Worm (Caenorhabditis elegans) whole organism, young adult: Measurements from ENCODE around the gene F15E6.10.

Source experiments
- B0261.1 ChIP-seq: sonication (generic microtip); optimal IDR thresholded peaks from 2 replicates; lab custom pipeline; 2016; ENCODE audit warnings: mild to moderate bottlenecking, missing genetic modification characterization, moderate library complexity, missing compliant biosample characterization
- B0336.3 ChIP-seq: fragments of 200-800 bp; sonication (Bioruptor generic); IDR thresholded peaks from 2 replicates; pipeline ENCODE4 v1.3.6; 2022; ENCODE audit warnings: missing genetic modification characterization, missing compliant biosample characterization
- F22D6.2 ChIP-seq: sonication (generic microtip); optimal IDR thresholded peaks from 2 replicates; lab custom pipeline; 2016; ENCODE audit warnings: mild to moderate bottlenecking, missing genetic modification characterization, missing compliant biosample characterization
- F33H1.4 ChIP-seq: fragments of 200-800 bp; sonication (Bioruptor generic); IDR thresholded peaks from 2 replicates; pipeline ENCODE4 v1.3.6; 2022; ENCODE audit warnings: missing genetic modification reagents, missing genetic modification characterization, missing compliant biosample characterization
- F39B2.1 ChIP-seq: fragments of 200-800 bp; sonication (Bioruptor generic); IDR thresholded peaks from 2 replicates; pipeline ENCODE4 v1.3.6; 2022; ENCODE audit warnings: missing genetic modification reagents, missing genetic modification characterization, missing compliant biosample characterization
- F49E8.2 ChIP-seq: sonication (generic microtip); optimal IDR thresholded peaks from 3 replicates; lab custom pipeline; 2017; ENCODE audit warnings: missing genetic modification characterization, mild to moderate bottlenecking, missing compliant biosample characterization, antibody characterized with exemption, moderate library complexity; ENCODE audit not compliant: insufficient read depth
- F57C9.4 ChIP-seq: sonication (generic microtip); optimal IDR thresholded peaks from 2 replicates; lab custom pipeline; 2017; ENCODE audit warnings: mild to moderate bottlenecking, missing genetic modification characterization, missing compliant biosample characterization
- Y53F4B.3 ChIP-seq: fragments of 200-800 bp; sonication (Bioruptor generic); IDR thresholded peaks from 2 replicates; pipeline ENCODE4 v1.3.6; 2022; ENCODE audit warnings: missing genetic modification reagents, missing genetic modification characterization, missing compliant biosample characterization
- Y53G8AR.9 ChIP-seq: fragments of 200-800 bp; sonication (Bioruptor generic); conservative IDR thresholded peaks from 2 replicates; pipeline ENCODE4 v1.3.6; 2022; ENCODE audit warnings: missing genetic modification reagents, missing genetic modification characterization, missing compliant biosample characterization
- Y56A3A.18 ChIP-seq: fragments of 200-800 bp; sonication (Bioruptor generic); IDR thresholded peaks from 2 replicates; pipeline ENCODE4 v1.3.6; 2022; ENCODE audit warnings: missing genetic modification reagents, missing genetic modification characterization, missing compliant biosample characterization
- Y95B8A.8 ChIP-seq: fragments of 200-800 bp; sonication (Bioruptor generic); IDR thresholded peaks from 2 replicates; pipeline ENCODE4 v1.3.6; 2022; ENCODE audit warnings: missing genetic modification reagents, missing genetic modification characterization, missing compliant biosample characterization
- akir-1 ChIP-seq: fragments of 200-800 bp; sonication (Bioruptor generic); optimal IDR thresholded peaks from 2 replicates; lab custom pipeline; 2018; ENCODE audit warnings: mild to moderate bottlenecking, missing genetic modification characterization, moderate library complexity, missing compliant biosample characterization
- athp-1 ChIP-seq: sonication (generic microtip); optimal IDR thresholded peaks from 2 replicates; lab custom pipeline; 2017; ENCODE audit warnings: mild to moderate bottlenecking, missing genetic modification characterization, missing compliant biosample characterization
- attf-3 ChIP-seq: fragments of 200-800 bp; sonication (Bioruptor generic); conservative IDR thresholded peaks from 2 replicates; pipeline ENCODE4 v1.3.6; 2022; ENCODE audit warnings: missing genetic modification reagents, missing genetic modification characterization, missing compliant biosample characterization
- attf-6 ChIP-seq: fragments of 200-800 bp; sonication (Bioruptor generic); IDR thresholded peaks from 2 replicates; pipeline ENCODE4 v1.3.6; 2022; ENCODE audit warnings: missing genetic modification reagents, missing genetic modification characterization, missing compliant biosample characterization
- bed-2 ChIP-seq: fragments of 200-800 bp; sonication (Bioruptor generic); IDR thresholded peaks from 2 replicates; pipeline ENCODE4 v1.3.6; 2022; ENCODE audit warnings: missing genetic modification reagents, missing genetic modification characterization, missing compliant biosample characterization
- ceh-27 ChIP-seq: fragments of 200-800 bp; sonication (Bioruptor generic); optimal IDR thresholded peaks from 2 replicates; lab custom pipeline; 2018; ENCODE audit warnings: mild to moderate bottlenecking, missing genetic modification characterization, moderate library complexity, missing compliant biosample characterization
- ceh-91 ChIP-seq: fragments of 200-800 bp; sonication (Bioruptor generic); IDR thresholded peaks from 2 replicates; pipeline ENCODE4 v1.3.6; 2022; ENCODE audit warnings: missing genetic modification reagents, missing genetic modification characterization, missing compliant biosample characterization
- egrh-3 ChIP-seq: fragments of 200-800 bp; sonication (Bioruptor generic); IDR thresholded peaks from 2 replicates; pipeline ENCODE4 v1.3.6; 2022; ENCODE audit warnings: missing genetic modification reagents, missing genetic modification characterization, missing compliant biosample characterization
- hsf-1 ChIP-seq: fragments of 200-800 bp; sonication (Bioruptor generic); IDR thresholded peaks from 2 replicates; pipeline ENCODE4 v1.3.6; 2022; ENCODE audit warnings: missing genetic modification reagents, missing genetic modification characterization, missing compliant biosample characterization
- lin-26 ChIP-seq: fragments of 200-800 bp; sonication (Bioruptor generic); IDR thresholded peaks from 2 replicates; pipeline ENCODE4 v1.3.6; 2022; ENCODE audit warnings: missing genetic modification reagents, missing genetic modification characterization, missing compliant biosample characterization
- lin-54 ChIP-seq: fragments of 200-800 bp; sonication (Bioruptor generic); optimal IDR thresholded peaks from 2 replicates; lab custom pipeline; 2018; ENCODE audit warnings: mild to moderate bottlenecking, missing genetic modification characterization, missing compliant biosample characterization
- lsl-1 ChIP-seq: fragments of 200-800 bp; sonication (Bioruptor generic); optimal IDR thresholded peaks from 2 replicates; lab custom pipeline; 2018; ENCODE audit warnings: mild to moderate bottlenecking, missing genetic modification characterization, moderate library complexity, missing compliant biosample characterization
- madf-6 ChIP-seq: fragments of 200-800 bp; sonication (Bioruptor generic); IDR thresholded peaks from 2 replicates; pipeline ENCODE4 v1.3.6; 2022; ENCODE audit warnings: missing genetic modification reagents, missing genetic modification characterization, missing compliant biosample characterization
- nfya-1 ChIP-seq: sonication (generic microtip); optimal IDR thresholded peaks from 2 replicates; lab custom pipeline; 2017; ENCODE audit warnings: antibody characterized with exemption, missing compliant biosample characterization, missing genetic modification characterization, borderline replicate concordance; ENCODE audit not compliant: insufficient read depth
- nfya-2 ChIP-seq: fragments of 200-800 bp; sonication (Bioruptor generic); IDR thresholded peaks from 2 replicates; pipeline ENCODE4 v1.3.6; 2022; ENCODE audit warnings: missing genetic modification reagents, missing genetic modification characterization, missing compliant biosample characterization
- nfyb-1 ChIP-seq: fragments of 200-800 bp; sonication (Bioruptor generic); IDR thresholded peaks from 2 replicates; pipeline ENCODE4 v1.3.6; 2022; ENCODE audit warnings: missing genetic modification reagents, missing genetic modification characterization, missing compliant biosample characterization
- pbrm-1 ChIP-seq: fragments of 200-800 bp; sonication (Bioruptor generic); IDR thresholded peaks from 2 replicates; pipeline ENCODE4 v1.3.6; 2022; ENCODE audit warnings: missing genetic modification reagents, missing genetic modification characterization, missing compliant biosample characterization
- repo-1 ChIP-seq: sonication (generic microtip); optimal IDR thresholded peaks from 2 replicates; lab custom pipeline; 2017; ENCODE audit warnings: mild to moderate bottlenecking, missing genetic modification characterization, missing compliant biosample characterization
- snpc-1.1 ChIP-seq: sonication (generic microtip); optimal IDR thresholded peaks from 2 replicates; lab custom pipeline; 2017; ENCODE audit warnings: missing genetic modification characterization, mild to moderate bottlenecking, missing compliant biosample characterization, antibody characterized with exemption, moderate library complexity, missing genotype, missing genetic modification reagents; ENCODE audit not compliant: insufficient read depth
- snpc-1.3 ChIP-seq: sonication (generic microtip); optimal IDR thresholded peaks from 2 replicates; lab custom pipeline; 2017; ENCODE audit warnings: missing genetic modification characterization, mild to moderate bottlenecking, missing compliant biosample characterization, antibody characterized with exemption, moderate library complexity, missing genotype, missing genetic modification reagents; ENCODE audit not compliant: insufficient read depth
- snpc-3.4 ChIP-seq: sonication (generic microtip); optimal IDR thresholded peaks from 2 replicates; lab custom pipeline; 2017; ENCODE audit warnings: missing genetic modification characterization, mild to moderate bottlenecking, missing compliant biosample characterization, antibody characterized with exemption, moderate library complexity, missing genotype, missing genetic modification reagents
- tbx-9 ChIP-seq: sonication (generic microtip); optimal IDR thresholded peaks from 2 replicates; lab custom pipeline; 2016; ENCODE audit warnings: borderline replicate concordance, missing genetic modification characterization, inconsistent platforms, missing compliant biosample characterization
- tlf-1 ChIP-seq: fragments of 200-800 bp; sonication (Bioruptor generic); optimal IDR thresholded peaks from 2 replicates; lab custom pipeline; 2018; ENCODE audit warnings: mild to moderate bottlenecking, missing genetic modification characterization, missing compliant biosample characterization
- unc-62 ChIP-seq: fragments of 150-350 bp; optimal IDR thresholded peaks from 2 replicates; lab custom pipeline; 2014; ENCODE audit warnings: missing biosample characterization, missing genetic modification reagents, missing genetic modification characterization
- xnd-1 ChIP-seq: sonication (generic microtip); optimal IDR thresholded peaks from 2 replicates; lab custom pipeline; 2016; ENCODE audit warnings: missing genotype, missing genetic modification reagents, missing genetic modification characterization, missing compliant biosample characterization
- zfh-2 ChIP-seq: fragments of 200-800 bp; sonication (Bioruptor generic); conservative IDR thresholded peaks from 2 replicates; pipeline ENCODE4 v1.3.6; 2022; ENCODE audit warnings: missing genetic modification reagents, missing genetic modification characterization, missing compliant biosample characterization
- ztf-22 ChIP-seq: fragments of 200-800 bp; sonication (Bioruptor generic); optimal IDR thresholded peaks from 2 replicates; lab custom pipeline; 2018; ENCODE audit warnings: mild to moderate bottlenecking, missing genetic modification characterization, moderate library complexity, missing compliant biosample characterization
- ztf-28 ChIP-seq: fragments of 200-800 bp; sonication (Bioruptor generic); IDR thresholded peaks from 2 replicates; pipeline ENCODE4 v1.3.6; 2022; ENCODE audit warnings: missing genetic modification reagents, missing genetic modification characterization, missing compliant biosample characterization

F15E6.10 gene

DNA sequence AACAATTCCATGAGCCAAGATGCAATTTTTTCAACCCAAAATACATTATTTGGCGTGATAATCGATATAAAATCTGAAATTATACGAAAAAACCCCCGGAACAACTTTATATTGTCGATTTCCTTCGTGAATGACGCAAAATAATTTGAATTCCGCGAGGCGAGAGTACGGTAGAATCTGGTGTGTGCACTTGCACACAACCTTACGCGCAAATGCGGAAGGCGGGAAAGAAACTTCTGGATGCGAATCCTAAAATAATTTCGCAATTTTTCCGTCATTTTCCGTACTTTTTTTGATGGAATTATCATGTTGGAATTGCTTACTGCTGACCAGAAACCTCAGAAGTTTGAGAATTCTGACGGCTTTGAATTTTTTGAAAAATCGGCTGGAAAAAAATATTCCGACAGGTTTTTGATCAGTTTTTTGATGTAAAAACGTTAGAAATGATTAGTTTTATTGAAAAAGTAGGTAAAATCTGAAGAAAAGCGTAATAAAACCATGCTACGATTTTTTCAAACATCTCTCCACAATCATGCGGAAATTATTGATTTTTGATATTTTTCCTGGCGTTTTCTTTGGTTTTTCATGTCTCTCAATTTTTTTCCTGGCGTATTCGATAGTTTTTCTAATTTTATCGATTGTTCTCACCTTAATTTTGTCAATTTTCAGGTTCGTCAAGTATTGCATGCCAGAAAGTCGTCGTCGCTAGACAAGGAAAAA, 14.7 kb downstream of the F15E6.10 start, which contains the start of gene set-9 (continued):
- TF ChIP-seq hsf-1, result peak; percentile 92
- no peak for TF ChIP-seq ceh-91
- TF ChIP-seq Y53G8AR.9 (GFP tag; lab: Robert Waterston, UW), result no peak
- peak; percentile 60 for TF ChIP-seq F49E8.2 (tag; lab: Kevin White, UChicago)
- TF ChIP-seq akir-1, result no peak
- no peak for TF ChIP-seq nfyb-1
- no peak for TF ChIP-seq Y56A3A.18 (GFP tag; lab: Robert Waterston, UW)
- TF ChIP-seq pbrm-1 (GFP tag; lab: Robert Waterston, UW), result 0 out of 2 replicates have a peak, but pooled peaks have one; percentile 13
- TF ChIP-seq unc-62 (GFP tag; lab: Kevin White, UChicago), result no peak
- no peak for TF ChIP-seq nfya-1 (tag; lab: Kevin White, UChicago)
- no peak for TF ChIP-seq tlf-1
- TF ChIP-seq tbx-9 (tag; lab: Kevin White, UChicago), result no peak
- no peak for TF ChIP-seq F22D6.2 (tag; lab: Kevin White, UChicago)
- no peak for TF ChIP-seq repo-1 (tag; lab: Kevin White, UChicago)
- no peak for TF ChIP-seq zfh-2 (GFP tag; lab: Robert Waterston, UW)

DNA sequence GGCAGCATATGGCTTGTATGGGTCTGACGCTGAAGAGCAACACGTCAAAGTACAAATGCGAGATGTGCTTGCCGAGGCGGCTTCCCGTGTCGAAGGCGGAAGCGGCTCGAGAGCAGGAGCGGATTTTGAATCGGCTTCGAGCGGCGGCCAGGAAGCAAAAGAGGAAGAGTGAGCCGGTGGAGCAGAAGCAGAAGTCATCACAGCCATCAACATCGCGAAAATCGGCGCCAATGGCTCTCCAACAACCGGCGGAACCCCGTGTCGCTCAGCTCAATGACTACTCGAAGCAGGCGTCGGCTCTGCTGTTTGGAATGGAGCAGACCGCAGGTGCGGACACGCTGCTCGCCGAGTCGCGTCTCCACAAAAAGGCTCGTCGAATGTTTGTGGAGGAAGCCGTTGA, 19.7 kb downstream of the F15E6.10 start:
- peak; percentile 77 for TF ChIP-seq egrh-3

DNA sequence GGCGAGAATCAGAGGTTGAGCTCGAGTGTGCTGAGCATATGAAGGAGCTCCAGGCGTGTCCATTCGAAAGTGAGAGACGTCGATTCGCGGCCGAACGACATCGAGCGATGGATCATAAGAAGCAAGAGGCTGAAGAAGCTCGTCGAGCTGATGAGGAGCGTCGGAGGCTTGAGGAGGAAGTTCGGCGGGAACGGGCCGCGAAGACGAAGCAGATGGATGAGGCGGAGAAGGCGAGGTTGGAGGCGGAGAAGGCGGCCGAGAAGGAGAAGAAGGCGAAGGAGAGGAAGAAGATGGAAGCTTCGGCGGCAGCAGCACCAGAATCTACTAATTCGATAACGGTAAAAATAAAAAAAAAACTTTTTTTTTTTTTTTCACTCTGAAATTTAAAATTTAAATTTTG, 20.5 kb downstream of the F15E6.10 start:
- peak; percentile 84 for TF ChIP-seq egrh-3
- TF ChIP-seq zfh-2 (GFP tag; lab: Robert Waterston, UW), result 0 out of 2 replicates have a peak, but pooled peaks have one; percentile 22
- 0 out of 2 replicates have a peak, but pooled peaks have one; percentile 11 for TF ChIP-seq attf-6 (GFP tag; lab: Robert Waterston, UW)

DNA sequence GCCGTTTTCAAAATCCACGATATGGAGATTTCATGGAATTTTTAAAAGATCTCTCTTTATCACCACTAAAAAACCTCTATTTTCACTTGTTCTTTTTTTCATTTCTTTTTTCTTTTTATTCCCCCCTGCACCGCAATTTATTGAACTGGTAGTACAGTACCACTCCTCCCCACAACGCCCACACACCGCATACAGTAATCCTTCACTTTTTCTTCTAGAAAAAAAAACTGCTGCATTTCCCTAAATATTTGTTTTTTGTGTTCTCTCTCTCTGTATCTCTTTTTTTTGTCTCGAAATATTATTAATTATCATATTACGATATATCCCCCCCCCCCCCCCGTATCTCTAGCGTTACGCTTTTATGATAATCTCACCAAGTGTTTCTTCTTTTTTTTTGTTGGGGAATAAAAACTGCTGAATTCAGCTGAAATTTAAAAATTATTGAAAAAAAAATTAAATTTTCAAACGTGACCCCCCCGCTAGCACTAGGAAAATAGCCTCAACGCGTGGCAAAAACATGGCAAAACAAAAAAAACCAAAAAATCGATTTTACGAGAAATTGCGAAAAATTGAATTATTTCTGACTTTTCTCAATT, 24.2 kb downstream of the F15E6.10 start, which contains the start of gene Y24D9B.1:
Gene Y24D9B.1 (plus strand): TSS at position 546 of the 596 bp plus-strand sequence.
- TF ChIP-seq Y95B8A.8 (GFP tag; lab: Robert Waterston, UW) (0 out of 2 replicates have a peak, but pooled peaks have one; percentile 34), F57C9.4 (tag; lab: Kevin White, UChicago) (no peak), Y53F4B.3 (GFP tag; lab: Robert Waterston, UW) (no peak), ceh-27 (GFP tag; lab: Kevin White, UChicago) (no peak), snpc-3.4 (tag; lab: Kevin White, UChicago) (peak; percentile 8), pbrm-1 (GFP tag; lab: Robert Waterston, UW) (0 out of 2 replicates have a peak, but pooled peaks have one; percentile 30), lin-26 (GFP tag; lab: Robert Waterston, UW) (peak; percentile 36; the same call in 1 of the 2 replicates), madf-6 (GFP tag; lab: Robert Waterston, UW) (peak; percentile 40; the same call in 1 of the 2 replicates), xnd-1 (tag; lab: Kevin White, UChicago) (no peak), snpc-1.1 (tag; lab: Kevin White, UChicago) (no peak), lsl-1 (peak; percentile 8), attf-6 (GFP tag; lab: Robert Waterston, UW) (peak; percentile 65), F33H1.4 (GFP tag; lab: Robert Waterston, UW) (peak; percentile 5; the same call in 1 of the 2 replicates), attf-3 (GFP tag; lab: Robert Waterston, UW) (no peak), ztf-22 (GFP tag; lab: Kevin White, UChicago) (no peak), ztf-28 (GFP tag; lab: Robert Waterston, UW) (no peak), lin-54 (peak; percentile 1), snpc-1.3 (tag; lab: Kevin White, UChicago) (no peak), nfya-2 (GFP tag; lab: Robert Waterston, UW) (peak; percentile 63; the same call in 1 of the 2 replicates), bed-2 (no peak), B0336.3 (0 out of 2 replicates have a peak, but pooled peaks have one; percentile 9), hsf-1 (0 out of 2 replicates have a peak, but pooled peaks have one; percentile 36), B0261.1 (no peak), F49E8.2 (tag; lab: Kevin White, UChicago) (peak; percentile 3), athp-1 (tag; lab: Kevin White, UChicago) (no peak), F39B2.1 (GFP tag; lab: Robert Waterston, UW) (0 out of 2 replicates have a peak, but pooled peaks have one; percentile 10)
